Worm (Caenorhabditis elegans) whole organism, L1 larva: ENCODE data around the gene ugt-22.

Source experiments
- alr-1 ChIP-seq: fragments of 200-800 bp; sonication (Bioruptor generic); optimal IDR thresholded peaks from 2 replicates; lab custom pipeline; 2018; ENCODE audit warnings: borderline replicate concordance, mild to moderate bottlenecking, missing genetic modification characterization, missing compliant biosample characterization
- hlh-17 ChIP-seq: fragments of 200-800 bp; sonication (Bioruptor generic); optimal IDR thresholded peaks from 2 replicates; lab custom pipeline; 2018; ENCODE audit warnings: missing genetic modification characterization, mild to moderate bottlenecking, missing compliant biosample characterization, moderate library complexity, borderline replicate concordance
- nhr-76 ChIP-seq: sonication (generic microtip); optimal IDR thresholded peaks from 2 replicates; lab custom pipeline; 2017; ENCODE audit warnings: missing biosample characterization, missing genetic modification characterization
- zip-4 ChIP-seq: fragments of 200-800 bp; sonication (Bioruptor generic); optimal IDR thresholded peaks from 2 replicates; lab custom pipeline; 2018; ENCODE audit warnings: mild to moderate bottlenecking, missing genetic modification characterization, moderate library complexity, missing compliant biosample characterization

DNA sequence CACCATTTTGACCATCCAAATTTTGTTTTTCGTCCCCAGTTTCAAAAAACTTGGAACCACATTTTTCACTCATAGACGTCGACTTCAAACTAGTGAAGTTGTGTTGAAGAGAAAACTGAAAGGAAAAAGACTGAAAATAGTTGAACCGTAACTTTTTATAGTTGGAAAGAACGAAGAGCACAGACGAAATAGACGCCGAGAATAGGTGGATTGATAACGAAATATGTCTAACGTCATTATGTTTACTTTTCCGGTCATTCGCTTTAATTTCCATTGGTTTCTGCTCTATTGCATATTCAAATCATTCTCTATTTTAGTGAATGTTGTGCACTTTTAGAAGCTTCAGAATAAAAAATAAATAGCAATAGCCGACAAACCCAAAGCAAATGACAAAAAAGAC lies 29.3 kb upstream of the ugt-22 start, which contains the start of gene C08F11.13:
- TF ChIP-seq nhr-76 (tag; lab: Kevin White, UChicago) (no peak), alr-1 (no peak), hlh-17 (GFP tag; lab: Kevin White, UChicago) (no peak), zip-4 (GFP tag; lab: Kevin White, UChicago) (no peak)
